Worm (Caenorhabditis elegans): Measurements from ENCODE around the gene ref-1.

The ref-1 gene

DNA sequence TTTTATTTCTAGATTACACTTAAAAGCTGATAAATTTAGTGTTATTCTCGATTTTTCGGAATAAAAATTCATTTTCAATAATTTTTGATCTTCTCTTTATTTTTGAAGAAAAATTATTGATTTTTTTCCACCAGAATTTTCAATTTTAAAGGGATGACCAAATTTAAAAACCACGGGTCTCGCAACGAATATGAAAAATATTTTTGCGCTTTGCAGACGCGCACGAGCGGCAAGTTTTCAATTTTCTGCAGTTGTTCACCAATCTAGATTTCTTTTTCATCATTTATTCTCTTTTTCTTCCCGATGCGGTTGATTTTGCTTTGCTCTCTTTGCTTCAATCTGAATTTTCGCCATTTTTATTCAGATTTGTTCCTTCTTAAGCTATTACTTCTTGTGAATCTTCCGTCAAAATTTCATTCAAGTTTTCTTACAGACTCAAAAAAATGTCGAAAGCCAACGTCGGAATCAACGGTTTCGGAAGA, 47.4 kb upstream of the ref-1 start, which contains the start of gene gpd-4:
TSS of gene gpd-4 (plus strand) at position 432 of the 482 bp plus-strand sequence.
- TF ChIP-seq ceh-82 (tag; optimal IDR thresholded peaks at IDR 0.05), result no peak
- TF ChIP-seq ceh-9 (tag; optimal IDR thresholded peaks at IDR 0.05), result no peak
- TF ChIP-seq egl-5 (tag; optimal IDR thresholded peaks at IDR 0.05), result no peak
- TF ChIP-seq jun-1 (tag; optimal IDR thresholded peaks at IDR 0.05), result no peak
- TF ChIP-seq nhr-67 (tag; optimal IDR thresholded peaks at IDR 0.05), result no peak
- no peak for TF ChIP-seq tbx-2 (tag; optimal IDR thresholded peaks at IDR 0.05)
- TF ChIP-seq unc-39 (tag; optimal IDR thresholded peaks at IDR 0.05), result no peak
- no peak for TF ChIP-seq elt-3 (tag; optimal IDR thresholded peaks at IDR 0.05)
- TF ChIP-seq elt-1 (tag; optimal IDR thresholded peaks at IDR 0.05), result no peak
- TF ChIP-seq zag-1 (tag; optimal IDR thresholded peaks at IDR 0.05), result no peak
- TF ChIP-seq nhr-43 (tag; optimal IDR thresholded peaks at IDR 0.05; ENCODE audit: poor library complexity, severe bottlenecking), result no peak
- no peak for TF ChIP-seq fos-1 (tag; optimal IDR thresholded peaks at IDR 0.05)
- TF ChIP-seq fkh-10 (GFP tag; optimal IDR thresholded peaks at IDR 0.05), result no peak
- no peak for TF ChIP-seq ceh-28 (tag; optimal IDR thresholded peaks at IDR 0.05)
- no peak for TF ChIP-seq ztf-4 (tag; optimal IDR thresholded peaks at IDR 0.05)
- no peak for TF ChIP-seq mdl-1 (tag; optimal IDR thresholded peaks at IDR 0.05)
- TF ChIP-seq nhr-11 (tag; optimal IDR thresholded peaks at IDR 0.05), result no peak
- no peak for TF ChIP-seq ceh-16 (tag; optimal IDR thresholded peaks at IDR 0.05)

DNA sequence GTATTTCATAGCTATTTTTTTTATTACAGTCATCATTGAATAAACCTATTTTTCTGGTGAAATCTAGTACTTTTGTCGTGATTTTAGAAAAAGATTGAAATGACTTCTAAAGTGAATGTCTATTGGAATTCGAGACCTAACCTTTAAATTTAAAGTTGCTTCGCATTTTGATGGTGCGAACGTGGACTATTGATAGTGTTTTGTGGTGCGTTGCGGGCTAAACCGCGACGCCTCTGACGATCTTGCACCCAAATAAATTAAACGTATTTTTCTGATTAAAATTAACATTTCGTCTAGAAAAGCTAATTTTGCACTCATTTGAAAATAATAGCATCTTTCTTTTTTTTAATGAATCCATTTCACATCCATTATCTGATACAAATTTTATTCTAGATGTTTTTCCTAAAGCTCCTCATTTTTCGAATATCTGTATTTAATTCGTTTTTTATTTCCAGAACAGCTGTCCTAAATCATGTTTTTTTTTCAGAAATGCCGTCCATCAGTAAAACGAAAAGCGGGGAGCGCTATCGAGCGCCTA, 45.8 kb upstream of the ref-1 start, which contains the start of gene wbp-11:
TSS of gene wbp-11 (plus strand) at position 488 of the 538 bp plus-strand sequence.
- TF ChIP-seq unc-39 (tag; optimal IDR thresholded peaks at IDR 0.05) (no peak), nhr-28 (tag; optimal IDR thresholded peaks at IDR 0.05) (no peak), lin-15B (tag; optimal IDR thresholded peaks at IDR 0.05) (peak; percentile 66), nhr-237 (tag; optimal IDR thresholded peaks at IDR 0.05) (no peak), nfya-1 (tag; optimal IDR thresholded peaks at IDR 0.05; ENCODE audit: insufficient read depth) (peak; percentile 47), pha-4 (tag; optimal IDR thresholded peaks at IDR 0.05) (peak; percentile 69), fkh-2 (tag; optimal IDR thresholded peaks at IDR 0.05) (no peak), ZK546.5 (tag; optimal IDR thresholded peaks at IDR 0.05) (no peak), hmg-11 (tag; optimal IDR thresholded peaks at IDR 0.05) (peak; percentile 10), elt-1 (tag; optimal IDR thresholded peaks at IDR 0.05) (no peak), mdl-1 (tag; optimal IDR thresholded peaks at IDR 0.05) (no peak)

DNA sequence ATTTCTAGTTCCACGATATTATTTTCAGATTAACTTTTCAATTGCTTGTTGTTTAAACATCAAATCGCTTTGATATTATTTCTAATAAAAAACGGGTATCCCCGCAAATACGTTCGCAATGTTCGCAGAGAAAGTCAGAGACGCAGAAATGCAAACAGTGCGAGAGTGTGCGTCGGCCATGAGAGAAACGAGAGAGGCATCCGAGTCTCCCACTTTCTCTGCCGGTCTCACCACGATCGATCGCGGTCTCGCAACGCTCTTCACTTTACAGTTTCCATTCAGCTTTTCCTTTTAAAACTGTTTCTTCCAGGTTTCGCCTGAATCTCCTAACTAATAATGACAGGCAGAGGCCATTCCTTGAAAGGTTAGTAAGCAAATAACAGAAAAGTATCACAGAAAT, 43.9 kb upstream of the ref-1 start, which contains the start of gene F33H1.4:
TSS of gene F33H1.4 (plus strand) at position 311 of the 400 bp plus-strand sequence.
- TF ChIP-seq ceh-82 (tag; optimal IDR thresholded peaks at IDR 0.05) (no peak), pha-4 (tag; optimal IDR thresholded peaks at IDR 0.05) (peak; percentile 84), R02D3.7 (tag; optimal IDR thresholded peaks at IDR 0.05) (peak; percentile 58), ztf-4 (tag; optimal IDR thresholded peaks at IDR 0.05) (no peak), sea-2 (GFP tag; optimal IDR thresholded peaks at IDR 0.05) (no peak), hmg-11 (tag; optimal IDR thresholded peaks at IDR 0.05) (no peak), nhr-25 (tag; optimal IDR thresholded peaks at IDR 0.05) (peak; percentile 71), fos-1 (tag; optimal IDR thresholded peaks at IDR 0.05) (no peak), nhr-43 (tag; optimal IDR thresholded peaks at IDR 0.05; ENCODE audit: poor library complexity, severe bottlenecking) (peak; percentile 36), fkh-10 (GFP tag; optimal IDR thresholded peaks at IDR 0.05) (no peak), egl-5 (tag; optimal IDR thresholded peaks at IDR 0.05) (no peak), lsy-12 (tag; optimal IDR thresholded peaks at IDR 0.05) (no peak), nhr-23 (tag; optimal IDR thresholded peaks at IDR 0.05) (peak; percentile 57), jun-1 (tag; optimal IDR thresholded peaks at IDR 0.05) (peak; percentile 32), pqm-1 (tag; optimal IDR thresholded peaks at IDR 0.05) (no peak), elt-2 (tag; optimal IDR thresholded peaks at IDR 0.05) (peak; percentile 29), daf-12 (tag; optimal IDR thresholded peaks at IDR 0.05) (no peak), eor-1 (tag; optimal IDR thresholded peaks at IDR 0.05) (no peak), ceh-16 (tag; optimal IDR thresholded peaks at IDR 0.05) (no peak), nhr-12 (tag; optimal IDR thresholded peaks at IDR 0.05) (no peak), lin-15B (tag; optimal IDR thresholded peaks at IDR 0.05) (peak; percentile 97), ama-1 (optimal IDR thresholded peaks at IDR 0.05) (peak; percentile 68)

DNA sequence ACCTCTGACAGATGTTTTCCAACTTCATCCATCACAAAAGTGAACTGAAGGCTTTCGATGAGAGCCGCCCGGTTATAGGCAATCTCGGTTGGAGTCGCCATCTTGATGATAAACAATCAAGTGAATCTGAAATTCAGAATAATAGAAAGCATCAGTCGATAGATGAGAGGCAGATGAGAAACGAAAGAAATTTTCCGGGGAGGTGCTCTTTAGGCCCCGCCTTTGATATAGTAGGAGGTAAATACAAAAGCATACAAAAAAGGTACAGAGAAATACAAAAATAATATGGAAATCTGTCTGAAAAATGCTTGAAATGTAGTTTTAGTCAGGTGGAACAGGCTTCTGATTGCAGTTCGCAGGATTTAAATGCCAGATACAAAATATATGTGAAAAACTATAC, 35.6 kb upstream of the ref-1 start, which contains the start of gene srd-1:
TSS of gene srd-1 (minus strand) at position 101 of the 400 bp plus-strand sequence.
- TF ChIP-seq daf-12 (tag; optimal IDR thresholded peaks at IDR 0.05) (no peak), nhr-23 (tag; optimal IDR thresholded peaks at IDR 0.05) (no peak), lsy-12 (tag; optimal IDR thresholded peaks at IDR 0.05) (no peak), jun-1 (tag; optimal IDR thresholded peaks at IDR 0.05) (no peak), sea-2 (GFP tag; optimal IDR thresholded peaks at IDR 0.05) (no peak), pha-4 (tag; optimal IDR thresholded peaks at IDR 0.05) (no peak), elt-2 (tag; optimal IDR thresholded peaks at IDR 0.05) (no peak), ama-1 (optimal IDR thresholded peaks at IDR 0.05) (no peak), nhr-28 (tag; optimal IDR thresholded peaks at IDR 0.05) (no peak), nhr-43 (tag; optimal IDR thresholded peaks at IDR 0.05; ENCODE audit: poor library complexity, severe bottlenecking) (no peak), mdl-1 (tag; optimal IDR thresholded peaks at IDR 0.05) (no peak), ztf-11 (tag; optimal IDR thresholded peaks at IDR 0.05) (no peak), fkh-2 (tag; optimal IDR thresholded peaks at IDR 0.05) (no peak), egl-5 (tag; optimal IDR thresholded peaks at IDR 0.05) (no peak), unc-62 (GFP tag; optimal IDR thresholded peaks at IDR 0.05) (no peak), mml-1 (tag; optimal IDR thresholded peaks at IDR 0.05) (no peak), aly-2 (tag; optimal IDR thresholded peaks at IDR 0.05) (no peak), nhr-11 (tag; optimal IDR thresholded peaks at IDR 0.05) (no peak), ZK546.5 (tag; optimal IDR thresholded peaks at IDR 0.05) (no peak)
